Worm (Caenorhabditis elegans): Measurements from ENCODE around the gene F32D1.11.

DNA sequence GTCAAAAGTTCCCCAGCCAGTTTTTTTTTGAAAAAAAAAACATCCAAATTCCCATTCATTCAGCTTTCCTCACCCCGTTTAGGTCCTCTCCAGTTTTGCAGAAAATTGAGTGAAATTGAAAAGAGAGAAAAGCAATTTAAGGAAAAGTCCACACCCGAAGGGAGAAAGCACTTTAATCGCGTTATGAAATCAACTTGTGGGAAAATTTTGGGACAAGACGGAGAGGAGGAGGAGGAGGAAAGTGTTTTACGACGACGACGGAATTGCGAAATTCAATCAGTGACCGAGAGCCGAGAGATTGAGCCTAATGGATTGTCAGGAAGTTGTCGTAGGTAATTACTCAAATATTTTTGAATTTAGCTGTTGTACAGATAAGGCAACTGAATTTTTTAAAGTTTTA, 9.0 kb downstream of the F32D1.11 start:
- TF ChIP-seq zag-1 (tag; optimal IDR thresholded peaks at IDR 0.05) = no peak
- TF ChIP-seq ZK546.5 (tag; optimal IDR thresholded peaks at IDR 0.05) = no peak
- no peak for TF ChIP-seq ama-1 (optimal IDR thresholded peaks at IDR 0.05)
- no peak for TF ChIP-seq nhr-76 (tag; optimal IDR thresholded peaks at IDR 0.05)
- no peak for TF ChIP-seq pha-4 (tag; optimal IDR thresholded peaks at IDR 0.05)
- no peak for TF ChIP-seq ceh-82 (tag; optimal IDR thresholded peaks at IDR 0.05)

Measured in whole organism, L3 larva.